Fruit fly (Drosophila melanogaster): ENCODE measurements around the gene CG13901.

Gene CG13901

DNA sequence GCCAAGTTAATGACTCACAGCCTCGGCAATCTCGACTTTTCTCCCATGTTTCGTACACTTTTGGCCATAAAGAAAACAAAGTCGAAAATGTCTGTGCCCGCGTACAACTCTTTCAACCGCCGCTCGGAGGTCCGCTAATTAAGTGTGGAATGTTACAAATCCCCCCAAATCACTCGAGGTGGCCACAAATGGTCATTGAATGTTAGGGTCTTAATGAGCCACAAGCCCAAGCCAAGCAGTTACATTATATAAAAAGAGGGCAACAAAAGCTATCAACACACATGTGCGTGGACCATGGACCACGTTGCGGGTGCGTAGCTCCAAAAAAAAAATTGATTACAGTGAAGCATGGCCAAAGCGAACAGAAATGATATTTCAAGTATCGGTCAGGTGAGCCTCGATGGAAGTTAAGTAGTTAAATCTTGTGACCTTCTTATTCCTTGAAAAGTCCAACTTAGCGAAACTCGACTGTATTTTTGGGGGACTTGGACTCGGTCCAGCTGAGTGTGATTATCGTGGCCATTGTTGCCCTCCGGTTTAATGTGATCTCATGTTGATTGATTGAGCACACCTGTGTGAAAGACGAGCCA is 18.2 kb downstream of the CG13901 start (continued):
- TF ChIP-seq emc (GFP tag; optimal IDR thresholded peaks at IDR 0.05) (peak; percentile 73), Atf-2 (GFP tag; optimal IDR thresholded peaks at IDR 0.05) (peak; percentile 85), abd-A (tag; optimal IDR thresholded peaks at IDR 0.05) (peak; percentile 77), Nf-YB (GFP tag; optimal IDR thresholded peaks at IDR 0.05) (peak; percentile 56), shn (GFP tag; optimal IDR thresholded peaks at IDR 0.05) (peak; percentile 69), Awh (GFP tag; IDR thresholded peaks at IDR 0.05) (peak; percentile 94), bigmax (GFP tag; optimal IDR thresholded peaks at IDR 0.05) (no peak), CG6254 (GFP tag; optimal IDR thresholded peaks at IDR 0.05) (peak; percentile 55), CG15696 (tag; optimal IDR thresholded peaks at IDR 0.05) (peak; percentile 27), chm (GFP tag; IDR thresholded peaks at IDR 0.05) (peak; percentile 96), MBD-R2 (GFP tag; IDR thresholded peaks at IDR 0.05) (peak; percentile 71), gem (tag; optimal IDR thresholded peaks at IDR 0.05) (peak; percentile 88), bbx (GFP tag; IDR thresholded peaks at IDR 0.05; ENCODE audit: partially characterized antibody) (no peak), CG11560 (tag; IDR thresholded peaks at IDR 0.05) (peak; percentile 83), Ravus (GFP tag; IDR thresholded peaks at IDR 0.05) (peak; percentile 44), stwl (tag; optimal IDR thresholded peaks at IDR 0.05) (no peak), Taf1 (GFP tag; IDR thresholded peaks at IDR 0.05) (peak; percentile 76), Camta (GFP tag; optimal IDR thresholded peaks at IDR 0.05) (peak; percentile 84), Elba2 (GFP tag; optimal IDR thresholded peaks at IDR 0.05) (no peak), CG8281 (tag; optimal IDR thresholded peaks at IDR 0.05) (peak; percentile 71), cwo (GFP tag; optimal IDR thresholded peaks at IDR 0.05) (peak; percentile 84), CG4404 (GFP tag; IDR thresholded peaks at IDR 0.05) (peak; percentile 66), CG10462 (GFP tag; optimal IDR thresholded peaks at IDR 0.05) (peak; percentile 75), CG1792 (GFP tag; optimal IDR thresholded peaks at IDR 0.05) (peak; percentile 82), CG7556 (GFP tag; optimal IDR thresholded peaks at IDR 0.05) (peak; percentile 76), CG12104 (GFP tag; optimal IDR thresholded peaks at IDR 0.05) (peak; percentile 74), lov (optimal IDR thresholded peaks at IDR 0.05) (no peak), lov (GFP tag; IDR thresholded peaks at IDR 0.05) (peak; percentile 93), Abd-B (GFP tag; optimal IDR thresholded peaks at IDR 0.05) (peak; percentile 81), Oli (tag; optimal IDR thresholded peaks at IDR 0.05) (peak; percentile 88), Dp (GFP tag; optimal IDR thresholded peaks at IDR 0.05) (no peak), Antp (GFP tag; optimal IDR thresholded peaks at IDR 0.05) (peak; percentile 93), dpn (GFP tag; optimal IDR thresholded peaks at IDR 0.05) (peak; percentile 88 to 94), eve (GFP tag; optimal IDR thresholded peaks at IDR 0.05) (no peak), Xbp1 (GFP tag; optimal IDR thresholded peaks at IDR 0.05) (peak; percentile 93), scrt (GFP tag; optimal IDR thresholded peaks at IDR 0.05) (peak; percentile 80), Stat92E (GFP tag; optimal IDR thresholded peaks at IDR 0.05) (no peak), Dfd (GFP tag; optimal IDR thresholded peaks at IDR 0.05) (no peak), E2f1 (GFP tag; IDR thresholded peaks at IDR 0.05) (peak; percentile 92), CG12071 (GFP tag; optimal IDR thresholded peaks at IDR 0.05) (peak; percentile 92), CG10654 (GFP tag; optimal IDR thresholded peaks at IDR 0.05) (peak; percentile 84), ase (GFP tag; IDR thresholded peaks at IDR 0.05) (peak; percentile 95), kay (GFP tag; optimal IDR thresholded peaks at IDR 0.05) (peak; percentile 47), Bteb2 (GFP tag; optimal IDR thresholded peaks at IDR 0.05) (peak; percentile 67), CG12391 (tag; optimal IDR thresholded peaks at IDR 0.05) (peak; percentile 84), ato (GFP tag; IDR thresholded peaks at IDR 0.05; ENCODE audit: partially characterized antibody) (no peak), lilli (GFP tag; optimal IDR thresholded peaks at IDR 0.05) (peak; percentile 88), cg (GFP tag; optimal IDR thresholded peaks at IDR 0.05) (no peak), pho (GFP tag; optimal IDR thresholded peaks at IDR 0.05) (peak; percentile 81), CG7839 (tag; optimal IDR thresholded peaks at IDR 0.05) (peak; percentile 91)

Data from whole organism, embryonic.